Worm (Caenorhabditis elegans): ENCODE results near the gene lgc-14.

Gene lgc-14

DNA sequence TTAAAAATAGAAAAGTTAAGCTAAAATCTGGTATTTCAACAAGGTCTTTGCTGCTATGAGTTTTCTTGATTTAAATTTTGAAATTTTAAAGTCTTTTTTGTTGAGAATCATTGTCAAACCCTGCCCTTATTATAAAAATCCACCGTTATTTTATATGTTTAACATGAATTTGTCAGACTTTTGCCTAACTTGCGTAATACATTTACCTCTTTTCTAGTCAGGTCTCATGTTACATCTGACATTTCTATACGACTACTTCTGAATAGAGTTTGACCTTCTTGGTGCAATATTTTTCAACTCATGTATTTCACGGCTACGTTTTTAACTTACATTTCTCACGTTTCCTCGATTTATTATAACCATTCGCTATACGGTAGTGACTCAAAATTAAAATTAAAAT, 2.7 kb downstream of the lgc-14 start, which contains the start of gene lgc-15:
Gene lgc-15, plus strand, starts transcription at position 301 of the 400 bp plus-strand sequence.
- no peak for TF ChIP-seq pha-4 (tag; optimal IDR thresholded peaks at IDR 0.05)
- TF ChIP-seq nhr-12 (tag; optimal IDR thresholded peaks at IDR 0.05), result no peak
- no peak for TF ChIP-seq ceh-83 (GFP tag; optimal IDR thresholded peaks at IDR 0.05)
- TF ChIP-seq tbx-8 (GFP tag; optimal IDR thresholded peaks at IDR 0.05), result no peak
- TF ChIP-seq lsy-2 (tag; optimal IDR thresholded peaks at IDR 0.05), result no peak
- no peak for TF ChIP-seq nhr-2 (tag; optimal IDR thresholded peaks at IDR 0.05)
- TF ChIP-seq sptf-1 (tag; optimal IDR thresholded peaks at IDR 0.05), result no peak
- TF ChIP-seq unc-62 (GFP tag; optimal IDR thresholded peaks at IDR 0.05), result no peak
- TF ChIP-seq elt-1 (tag; optimal IDR thresholded peaks at IDR 0.05; ENCODE audit: borderline replicate concordance, insufficient read depth), result no peak
- TF ChIP-seq bed-3 (GFP tag; optimal IDR thresholded peaks at IDR 0.05), result no peak

DNA sequence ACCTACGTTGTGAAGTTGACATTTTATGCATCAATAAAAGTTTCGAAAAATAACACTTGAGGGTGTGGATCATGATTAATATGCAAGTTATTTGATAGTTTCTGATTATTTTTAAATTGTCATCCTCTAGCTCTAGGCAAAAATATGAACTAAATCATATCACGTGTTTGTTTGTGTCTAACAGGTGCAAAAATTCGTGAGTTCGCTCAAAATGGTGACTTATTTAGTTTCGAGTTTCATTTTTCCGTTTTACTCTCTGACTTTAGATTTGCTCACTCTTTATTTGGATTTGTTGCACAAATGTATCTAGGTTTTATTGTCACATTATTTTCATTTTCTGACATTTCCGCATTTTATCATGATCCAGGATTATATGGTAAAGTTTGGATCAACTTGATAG, 7.0 kb downstream of the lgc-14 start, which contains the start of gene lgc-16:
Gene lgc-16, plus strand, starts transcription at position 301 of the 400 bp plus-strand sequence.
- TF ChIP-seq sem-2 (GFP tag; optimal IDR thresholded peaks at IDR 0.05) (no peak), nhr-76 (tag; optimal IDR thresholded peaks at IDR 0.05) (no peak), elt-1 (tag; optimal IDR thresholded peaks at IDR 0.05; ENCODE audit: borderline replicate concordance, insufficient read depth) (no peak), tbx-8 (GFP tag; optimal IDR thresholded peaks at IDR 0.05) (no peak), unc-62 (GFP tag; optimal IDR thresholded peaks at IDR 0.05) (no peak), cnd-1 (tag; optimal IDR thresholded peaks at IDR 0.05) (no peak), ceh-83 (GFP tag; optimal IDR thresholded peaks at IDR 0.05) (no peak), mls-2 (tag; optimal IDR thresholded peaks at IDR 0.05) (no peak), ztf-11 (tag; optimal IDR thresholded peaks at IDR 0.05) (no peak), pha-4 (tag; optimal IDR thresholded peaks at IDR 0.05) (no peak), ham-2 (GFP tag; optimal IDR thresholded peaks at IDR 0.05) (no peak), ceh-39 (tag; optimal IDR thresholded peaks at IDR 0.05) (no peak), nhr-28 (tag; optimal IDR thresholded peaks at IDR 0.05) (no peak), lin-32 (GFP tag; optimal IDR thresholded peaks at IDR 0.05) (no peak), lsy-2 (tag; optimal IDR thresholded peaks at IDR 0.05) (no peak), drap-1 (GFP tag; optimal IDR thresholded peaks at IDR 0.05) (no peak), mep-1 (tag; optimal IDR thresholded peaks at IDR 0.05) (no peak), M03D4.4 (tag; optimal IDR thresholded peaks at IDR 0.05) (no peak), bed-3 (GFP tag; optimal IDR thresholded peaks at IDR 0.05) (no peak)

DNA sequence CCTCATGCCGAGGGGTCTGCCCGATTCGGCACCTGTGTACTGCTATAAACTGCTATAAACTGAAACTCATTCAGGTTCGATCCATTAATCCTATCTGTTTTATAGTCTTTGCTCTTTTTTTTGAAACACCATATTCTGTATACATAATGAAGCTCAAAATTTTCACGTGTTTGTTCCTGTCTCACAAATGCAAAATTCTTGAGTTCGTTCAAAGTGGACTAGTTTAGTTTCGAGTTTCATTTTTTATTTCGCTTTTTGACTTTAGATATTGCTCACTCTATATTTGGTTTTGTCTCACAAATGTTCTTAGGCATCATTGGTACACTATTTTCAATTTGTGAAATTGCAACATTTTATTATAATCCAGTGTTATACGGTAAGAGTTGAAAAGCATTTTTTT, 10.0 kb downstream of the lgc-14 start, which contains the start of gene lgc-17:
Gene lgc-17, plus strand, starts transcription at position 301 of the 400 bp plus-strand sequence.
- TF ChIP-seq ham-2 (GFP tag; optimal IDR thresholded peaks at IDR 0.05) (no peak), lin-32 (GFP tag; optimal IDR thresholded peaks at IDR 0.05) (no peak), nhr-237 (tag; optimal IDR thresholded peaks at IDR 0.05) (no peak), lsy-2 (tag; optimal IDR thresholded peaks at IDR 0.05) (no peak), sem-2 (GFP tag; optimal IDR thresholded peaks at IDR 0.05) (no peak), pha-4 (tag; optimal IDR thresholded peaks at IDR 0.05) (no peak), unc-120 (tag; optimal IDR thresholded peaks at IDR 0.05; ENCODE audit: poor library complexity, severe bottlenecking) (no peak), nhr-28 (tag; optimal IDR thresholded peaks at IDR 0.05) (no peak), drap-1 (GFP tag; optimal IDR thresholded peaks at IDR 0.05) (no peak), unc-39 (tag; optimal IDR thresholded peaks at IDR 0.05) (no peak), zip-8 (tag; optimal IDR thresholded peaks at IDR 0.05) (no peak), mls-2 (tag; optimal IDR thresholded peaks at IDR 0.05) (no peak), flh-1 (GFP tag; optimal IDR thresholded peaks at IDR 0.05) (no peak), lin-13 (tag; optimal IDR thresholded peaks at IDR 0.05) (no peak), mep-1 (tag; optimal IDR thresholded peaks at IDR 0.05) (no peak), snpc-4 (tag; optimal IDR thresholded peaks at IDR 0.05) (no peak), unc-62 (GFP tag; optimal IDR thresholded peaks at IDR 0.05) (no peak), blmp-1 (tag; optimal IDR thresholded peaks at IDR 0.05) (no peak), sptf-1 (tag; optimal IDR thresholded peaks at IDR 0.05) (no peak), cnd-1 (tag; optimal IDR thresholded peaks at IDR 0.05) (no peak)

DNA sequence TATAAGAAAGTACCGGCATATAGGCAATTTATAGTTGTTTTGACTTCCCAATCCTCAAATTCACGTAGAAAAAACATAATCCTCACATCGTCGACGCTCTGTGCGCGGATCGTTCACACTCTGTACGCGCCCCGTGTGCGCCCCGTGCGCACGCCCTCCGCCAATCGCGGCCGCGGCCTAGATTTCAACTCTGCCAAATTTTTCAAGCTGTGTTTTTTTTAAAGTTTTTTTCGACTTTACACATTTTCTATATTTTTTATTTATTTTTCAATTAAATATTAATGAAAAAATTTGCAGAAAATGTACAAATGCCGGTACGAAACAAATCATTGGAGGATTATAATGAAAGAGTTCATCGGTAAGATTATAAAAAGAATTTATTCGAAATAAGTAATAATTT, 11.8 kb downstream of the lgc-14 start, which contains the start of gene T01H10.11:
Gene T01H10.11, plus strand, starts transcription at position 301 of the 400 bp plus-strand sequence.
- TF ChIP-seq mab-5 (tag; optimal IDR thresholded peaks at IDR 0.05) (no peak), nhr-12 (tag; optimal IDR thresholded peaks at IDR 0.05) (no peak), snpc-4 (tag; optimal IDR thresholded peaks at IDR 0.05) (no peak), pha-4 (tag; optimal IDR thresholded peaks at IDR 0.05) (no peak)

DNA sequence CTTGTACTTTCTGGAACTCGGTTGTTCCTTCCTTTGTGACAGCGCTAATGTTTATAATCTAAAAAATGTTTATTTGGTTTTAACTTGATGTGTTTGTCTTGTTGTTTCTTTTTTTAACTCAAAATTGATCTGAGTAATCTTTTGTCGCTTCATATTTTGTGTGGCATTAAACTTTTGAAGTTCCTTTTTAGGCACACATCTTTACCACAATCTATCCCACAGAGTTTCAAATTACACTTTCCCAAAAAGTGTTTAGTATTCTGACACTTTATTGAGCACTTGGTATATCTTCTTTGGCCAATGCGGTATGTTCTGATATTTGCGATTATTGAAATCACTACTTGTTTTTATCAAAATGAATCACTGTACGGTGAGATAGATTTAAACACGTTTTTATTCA, 14.0 kb downstream of the lgc-14 start, which contains the start of gene lgc-18:
Gene lgc-18, plus strand, starts transcription at position 301 of the 400 bp plus-strand sequence.
- TF ChIP-seq nhr-2 (tag; optimal IDR thresholded peaks at IDR 0.05) (no peak), mep-1 (tag; optimal IDR thresholded peaks at IDR 0.05) (no peak), lsy-2 (tag; optimal IDR thresholded peaks at IDR 0.05) (no peak), flh-1 (GFP tag; optimal IDR thresholded peaks at IDR 0.05) (no peak), unc-62 (GFP tag; optimal IDR thresholded peaks at IDR 0.05) (no peak), lin-32 (GFP tag; optimal IDR thresholded peaks at IDR 0.05) (no peak), zip-8 (tag; optimal IDR thresholded peaks at IDR 0.05) (no peak), cnd-1 (tag; optimal IDR thresholded peaks at IDR 0.05) (no peak), unc-120 (tag; optimal IDR thresholded peaks at IDR 0.05; ENCODE audit: poor library complexity, severe bottlenecking) (no peak), nhr-28 (tag; optimal IDR thresholded peaks at IDR 0.05) (no peak), ztf-11 (tag; optimal IDR thresholded peaks at IDR 0.05) (no peak), M03D4.4 (tag; optimal IDR thresholded peaks at IDR 0.05) (no peak), mab-5 (tag; optimal IDR thresholded peaks at IDR 0.05) (no peak), tbx-8 (GFP tag; optimal IDR thresholded peaks at IDR 0.05) (no peak)

Data from whole organism, mixed stage, embryonic.